Fruit fly (Drosophila melanogaster) whole organism, embryonic: Measurements from ENCODE around the gene Ankrd49.

Experiments used
- B-H1 ChIP-seq: fragments of 200-800 bp; sonication (Bioruptor generic); IDR thresholded peaks from 3 replicates; pipeline ENCODE4 v1.3.6; 2022; ENCODE audit warnings: missing biosample characterization, missing genetic modification characterization
- Bteb2 ChIP-seq: fragments of 200-800 bp; sonication (Bioruptor generic); optimal IDR thresholded peaks from 2 replicates; lab custom pipeline; 2016; ENCODE audit warnings: missing biosample characterization, missing genetic modification characterization
- CG11696 ChIP-seq: fragments of 200-800 bp; sonication (Bioruptor generic); IDR thresholded peaks from 2 replicates; pipeline ENCODE4 v1.3.6; 2022; ENCODE audit warnings: missing biosample characterization, missing genetic modification characterization
- CG11723 ChIP-seq: fragments of 200-800 bp; sonication (Bioruptor generic); optimal IDR thresholded peaks from 2 replicates; lab custom pipeline; 2017; ENCODE audit warnings: missing biosample characterization, mild to moderate bottlenecking, missing genetic modification characterization
- CG14014 ChIP-seq: fragments of 200-800 bp; sonication (Bioruptor generic); IDR thresholded peaks from 2 replicates; pipeline ENCODE4 v1.3.6; 2022; ENCODE audit warnings: missing biosample characterization, missing genetic modification characterization
- CG14667 ChIP-seq: fragments of 200-800 bp; sonication (Bioruptor generic); IDR thresholded peaks from 2 replicates; pipeline ENCODE4 v1.3.6; 2022; ENCODE audit warnings: missing biosample characterization, missing genetic modification characterization
- CG15479 ChIP-seq: fragments of 200-800 bp; sonication (Bioruptor generic); optimal IDR thresholded peaks from 3 replicates; lab custom pipeline; 2019; ENCODE audit warnings: missing biosample characterization, mild to moderate bottlenecking, missing genetic modification characterization, moderate library complexity
- CG15601 ChIP-seq: fragments of 200-800 bp; sonication (Bioruptor generic); optimal IDR thresholded peaks from 3 replicates; lab custom pipeline; 2019; ENCODE audit warnings: missing biosample characterization, mild to moderate bottlenecking, missing genetic modification characterization, moderate library complexity
- CG16779 ChIP-seq: fragments of 200-800 bp; sonication (Bioruptor generic); IDR thresholded peaks from 2 replicates; pipeline ENCODE4 v1.3.6; 2022; ENCODE audit warnings: missing biosample characterization, missing genetic modification characterization
- CG17802 ChIP-seq: fragments of 200-800 bp; sonication (Bioruptor generic); optimal IDR thresholded peaks from 2 replicates; lab custom pipeline; 2018; ENCODE audit warnings: missing biosample characterization, mild to moderate bottlenecking, missing genetic modification characterization, moderate library complexity
- CG18011 ChIP-seq: fragments of 200-800 bp; sonication (Bioruptor generic); optimal IDR thresholded peaks from 2 replicates; lab custom pipeline; 2017; ENCODE audit warnings: missing biosample characterization, missing genetic modification characterization, mild to moderate bottlenecking, moderate library complexity, missing genotype
- CG30020 ChIP-seq: fragments of 200-800 bp; optimal IDR thresholded peaks from 2 replicates; lab custom pipeline; 2019; ENCODE audit warnings: missing biosample characterization, mild to moderate bottlenecking, missing genetic modification characterization, moderate library complexity
- CG3281 ChIP-seq: fragments of 200-800 bp; sonication (Bioruptor generic); optimal IDR thresholded peaks from 3 replicates; lab custom pipeline; 2017; ENCODE audit warnings: missing biosample characterization, mild to moderate bottlenecking, missing genetic modification characterization
- CG4282 ChIP-seq: fragments of 200-800 bp; sonication (Bioruptor generic); optimal IDR thresholded peaks from 2 replicates; lab custom pipeline; 2016; ENCODE audit warnings: missing biosample characterization, missing genetic modification characterization
- CG6683 ChIP-seq: fragments of 200-800 bp; sonication (Bioruptor generic); optimal IDR thresholded peaks from 2 replicates; lab custom pipeline; 2017; ENCODE audit warnings: missing biosample characterization, mild to moderate bottlenecking, missing genetic modification characterization, missing genetic modification reagents
- CG8290 ChIP-seq, 3 experiments: fragments of 200-800 bp; sonication (Bioruptor generic); optimal IDR thresholded peaks; 2 replicates each; lab custom pipeline; 2016 to 2019; ENCODE audit warnings: missing biosample characterization in 3 of 3, missing genetic modification characterization in 3 of 3, mild to moderate bottlenecking in 2 of 3, moderate library complexity in 1 of 3
- CG8944 ChIP-seq: fragments of 200-800 bp; sonication (Bioruptor generic); optimal IDR thresholded peaks from 3 replicates; lab custom pipeline; 2016; ENCODE audit warnings: missing biosample characterization, missing genetic modification characterization
- CG9437 ChIP-seq: fragments of 200-800 bp; sonication (Bioruptor generic); optimal IDR thresholded peaks from 2 replicates; lab custom pipeline; 2018; ENCODE audit warnings: missing biosample characterization, mild to moderate bottlenecking, missing genetic modification characterization
- CG9609 ChIP-seq: fragments of 200-800 bp; sonication (Bioruptor generic); optimal IDR thresholded peaks from 3 replicates; lab custom pipeline; 2016; ENCODE audit warnings: missing biosample characterization, missing genetic modification characterization
- Dbx ChIP-seq: fragments of 200-800 bp; sonication (Bioruptor generic); IDR thresholded peaks from 3 replicates; pipeline ENCODE4 v1.3.6; 2022; ENCODE audit warnings: missing biosample characterization, missing genetic modification characterization
- Dek ChIP-seq: fragments of 200-800 bp; sonication (Bioruptor generic); optimal IDR thresholded peaks from 3 replicates; lab custom pipeline; 2019; ENCODE audit warnings: missing biosample characterization, mild to moderate bottlenecking, missing genetic modification characterization, moderate library complexity
- Dfd ChIP-seq, 2 experiments: fragments of >200 bp; optimal IDR thresholded peaks; 2 replicates each; lab custom pipeline; 2017; ENCODE audit warnings: missing biosample characterization in 2 of 2, missing genetic modification characterization in 2 of 2
- Dip3 ChIP-seq: fragments of 200-800 bp; sonication (Bioruptor generic); optimal IDR thresholded peaks from 3 replicates; lab custom pipeline; 2016; ENCODE audit warnings: missing biosample characterization, missing genetic modification characterization
- Dll ChIP-seq: fragments of 200-800 bp; sonication (Bioruptor generic); IDR thresholded peaks from 4 replicates; pipeline ENCODE4 v1.3.6; 2022; ENCODE audit warnings: missing biosample characterization, missing genetic modification characterization; ENCODE audit not compliant: partially characterized antibody
- Dp ChIP-seq: fragments of 200-800 bp; sonication (Bioruptor generic); optimal IDR thresholded peaks from 2 replicates; lab custom pipeline; 2018; ENCODE audit warnings: missing biosample characterization, mild to moderate bottlenecking, missing genetic modification characterization, moderate library complexity
- E2f1 ChIP-seq: fragments of 200-800 bp; sonication (Bioruptor generic); IDR thresholded peaks from 2 replicates; pipeline ENCODE4 v1.3.6; 2022; ENCODE audit warnings: missing biosample characterization, missing genetic modification characterization
- GATAe ChIP-seq: fragments of 200-800 bp; sonication (Bioruptor generic); conservative IDR thresholded peaks from 2 replicates; pipeline ENCODE4 v1.3.6; 2022; ENCODE audit warnings: missing biosample characterization, missing genetic modification characterization
- Hr78 ChIP-seq, 2 experiments: fragments of 200-800 bp in 1 of 2; fragments of >200 bp in 1 of 2; sonication (Bioruptor generic) in 1 of 2; optimal IDR thresholded peaks; 2 replicates each; lab custom pipeline; 2017 to 2019; ENCODE audit warnings: missing biosample characterization in 2 of 2, missing genetic modification characterization in 2 of 2, mild to moderate bottlenecking in 1 of 2, moderate library complexity in 1 of 2
- MESR4 ChIP-seq: fragments of 200-800 bp; sonication (Bioruptor generic); optimal IDR thresholded peaks from 2 replicates; lab custom pipeline; 2018; ENCODE audit warnings: missing biosample characterization, mild to moderate bottlenecking, missing genetic modification characterization, moderate library complexity
- Meics ChIP-seq: fragments of 200-800 bp; sonication (Bioruptor generic); optimal IDR thresholded peaks from 2 replicates; lab custom pipeline; 2017; ENCODE audit warnings: missing biosample characterization, mild to moderate bottlenecking, missing genetic modification characterization
- Mes4 ChIP-seq: fragments of 200-800 bp; sonication (Bioruptor generic); optimal IDR thresholded peaks from 2 replicates; lab custom pipeline; 2016; ENCODE audit warnings: missing biosample characterization, missing genetic modification characterization
- Nf-YB ChIP-seq: fragments of 200-800 bp; sonication (Bioruptor generic); optimal IDR thresholded peaks from 3 replicates; lab custom pipeline; 2019; ENCODE audit warnings: missing biosample characterization, mild to moderate bottlenecking, missing genetic modification characterization, moderate library complexity
- Ptx1 ChIP-seq: fragments of 200-800 bp; sonication (Bioruptor generic); IDR thresholded peaks from 2 replicates; pipeline ENCODE4 v1.3.6; 2022; ENCODE audit warnings: missing biosample characterization, missing genetic modification characterization
- Rfx ChIP-seq: fragments of 200-800 bp; sonication (Bioruptor generic); IDR thresholded peaks from 2 replicates; pipeline ENCODE4 v1.3.6; 2022; ENCODE audit warnings: missing biosample characterization, missing genetic modification characterization
- TFAM ChIP-seq: fragments of 200-800 bp; sonication (Bioruptor generic); optimal IDR thresholded peaks from 2 replicates; lab custom pipeline; 2017; ENCODE audit warnings: missing biosample characterization, missing genetic modification characterization, inconsistent platforms
- aop ChIP-seq: fragments of 200-800 bp; sonication (Bioruptor generic); IDR thresholded peaks from 2 replicates; pipeline ENCODE4 v1.3.6; 2022; ENCODE audit warnings: missing biosample characterization, missing genetic modification characterization
- ap ChIP-seq: fragments of 200-800 bp; sonication (Bioruptor generic); IDR thresholded peaks from 2 replicates; pipeline ENCODE4 v1.3.6; 2022; ENCODE audit warnings: missing biosample characterization, missing genetic modification characterization
- ara ChIP-seq: fragments of 200-800 bp; sonication (Bioruptor generic); IDR thresholded peaks from 2 replicates; pipeline ENCODE4 v1.3.6; 2022; ENCODE audit warnings: missing biosample characterization, missing genetic modification characterization
- danr ChIP-seq: fragments of 200-800 bp; sonication (Bioruptor generic); IDR thresholded peaks from 2 replicates; pipeline ENCODE4 v1.3.6; 2022; ENCODE audit warnings: missing biosample characterization, missing genetic modification characterization
- ems ChIP-seq: fragments of 200-800 bp; sonication (Bioruptor generic); optimal IDR thresholded peaks from 3 replicates; lab custom pipeline; 2016; ENCODE audit warnings: missing biosample characterization, missing genetic modification characterization
- exex ChIP-seq: fragments of 200-800 bp; sonication (Bioruptor generic); optimal IDR thresholded peaks from 4 replicates; lab custom pipeline; 2018; ENCODE audit warnings: missing biosample characterization, mild to moderate bottlenecking, missing genetic modification characterization, moderate library complexity
- gt ChIP-seq: fragments of 200-800 bp; sonication (Bioruptor generic); IDR thresholded peaks from 2 replicates; pipeline ENCODE4 v1.3.6; 2022; ENCODE audit warnings: missing biosample characterization, missing genetic modification characterization
- h ChIP-seq: fragments of >200 bp; optimal IDR thresholded peaks from 2 replicates; lab custom pipeline; 2017
- kni ChIP-seq: fragments of 200-800 bp; sonication (Bioruptor generic); optimal IDR thresholded peaks from 3 replicates; lab custom pipeline; 2017; ENCODE audit warnings: mild to moderate bottlenecking, missing biosample characterization, missing genetic modification reagents, missing genetic modification characterization
- pnt ChIP-seq: fragments of 200-800 bp; sonication (Bioruptor generic); optimal IDR thresholded peaks from 3 replicates; lab custom pipeline; 2016; ENCODE audit warnings: missing biosample characterization, missing genetic modification characterization
- salm ChIP-seq: fragments of 200-800 bp; sonication (Bioruptor generic); optimal IDR thresholded peaks from 2 replicates; lab custom pipeline; 2018; ENCODE audit warnings: missing biosample characterization, mild to moderate bottlenecking, missing genetic modification characterization
- tin ChIP-seq: fragments of 200-800 bp; sonication (Bioruptor generic); optimal IDR thresholded peaks from 3 replicates; lab custom pipeline; 2016; ENCODE audit warnings: missing biosample characterization, missing genetic modification characterization
- tna ChIP-seq: fragments of 200-800 bp; sonication (Bioruptor generic); IDR thresholded peaks from 2 replicates; pipeline ENCODE4 v1.3.6; 2022; ENCODE audit warnings: missing biosample characterization, missing genetic modification characterization; ENCODE audit not compliant: partially characterized antibody
- tx ChIP-seq: fragments of 200-800 bp; sonication (Bioruptor generic); optimal IDR thresholded peaks from 2 replicates; lab custom pipeline; 2016; ENCODE audit warnings: missing biosample characterization, missing genetic modification characterization
- wor ChIP-seq: fragments of 200-800 bp; sonication (Bioruptor generic); IDR thresholded peaks from 2 replicates; pipeline ENCODE4 v1.3.6; 2022; ENCODE audit warnings: missing biosample characterization, missing genetic modification characterization
- zfh1 ChIP-seq: fragments of 200-800 bp; sonication (Bioruptor generic); IDR thresholded peaks from 3 replicates; pipeline ENCODE4 v1.3.6; 2022; ENCODE audit warnings: missing biosample characterization, missing genetic modification characterization

Gene Ankrd49

DNA sequence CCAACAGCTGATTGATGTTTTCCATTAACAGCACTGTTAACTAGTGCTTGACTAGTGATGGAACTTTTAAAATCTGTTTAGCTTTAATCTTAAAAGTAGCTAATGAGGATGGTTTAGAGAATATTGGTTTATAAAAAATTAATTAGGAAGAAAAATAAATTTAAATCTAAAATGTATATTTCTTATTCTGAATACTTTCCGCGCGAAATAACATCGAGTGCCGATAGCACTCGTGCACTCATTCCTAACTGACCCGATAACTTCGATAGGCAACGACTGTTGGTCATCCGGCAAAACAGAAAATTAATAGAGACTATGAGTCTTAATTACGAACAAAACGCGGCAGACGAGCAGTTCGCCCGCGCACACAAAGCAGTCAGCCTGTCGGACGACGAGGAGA lies 2.5 kb upstream of the Ankrd49 start, which contains the start of the genes THG and Rnmt (continued):
- TF ChIP-seq Dfd (GFP tag; optimal IDR thresholded peaks at IDR 0.05; lab: Kevin White, UChicago) (no peak), kni (GFP tag; lab: Kevin White, UChicago) (no peak), MESR4 (GFP tag; lab: Kevin White, UChicago) (peak; percentile 58), E2f1 (peak; percentile 82), CG16779 (GFP tag; lab: Robert Waterston, UW) (0 out of 2 replicates have a peak, but pooled peaks have one; percentile 9), CG4282 (GFP tag; lab: Kevin White, UChicago) (no peak), salm (tag; lab: Kevin White, UChicago) (peak; percentile 51), Dp (GFP tag; lab: Kevin White, UChicago) (peak; percentile 53), CG18011 (GFP tag; lab: Kevin White, UChicago) (peak; percentile 78), Dek (tag; lab: Kevin White, UChicago) (peak; percentile 73), zfh1 (GFP tag; lab: Robert Waterston, UW) (peak; percentile 90), Dbx (peak; percentile 93), CG15479 (GFP tag; lab: Kevin White, UChicago) (no peak), h (lab: Kevin White, UChicago) (no peak), danr (no peak), CG9437 (peak; percentile 46), CG9609 (no peak), GATAe (GFP tag; lab: Robert Waterston, UW) (0 out of 2 replicates have a peak, but pooled peaks have one; percentile 35), Rfx (GFP tag; lab: Robert Waterston, UW) (peak; percentile 91), Meics (GFP tag; lab: Kevin White, UChicago) (peak; percentile 72), aop (GFP tag; lab: Robert Waterston, UW) (peak; percentile 50; the same call in 1 of the 2 replicates), Dip3 (peak; percentile 60), Ptx1 (peak; percentile 87), ap (GFP tag; lab: Robert Waterston, UW) (peak; percentile 74), CG14667 (GFP tag; lab: Robert Waterston, UW) (peak; percentile 76), Nf-YB (GFP tag; lab: Kevin White, UChicago) (peak; percentile 60), Bteb2 (GFP tag; lab: Kevin White, UChicago) (peak; percentile 68), CG11723 (peak; percentile 67), CG17802 (tag; lab: Kevin White, UChicago) (peak; percentile 45), Dll (GFP tag; lab: Robert Waterston, UW) (peak; percentile 96), pnt (GFP tag; lab: Kevin White, UChicago) (peak; percentile 41), Mes4 (GFP tag; lab: Kevin White, UChicago) (peak; percentile 37), CG15601 (tag; lab: Kevin White, UChicago) (peak; percentile 82), CG11696 (GFP tag; lab: Robert Waterston, UW) (0 out of 2 replicates have a peak, but pooled peaks have one; percentile 26), CG6683 (GFP tag; lab: Kevin White, UChicago) (peak; percentile 41), ems (GFP tag; lab: Kevin White, UChicago) (peak; percentile 78), gt (peak; percentile 59), CG3281 (GFP tag; lab: Kevin White, UChicago) (peak; percentile 74), CG8290 (GFP tag; optimal IDR thresholded peaks at IDR 0.05; lab: Kevin White, UChicago) (peak; percentile 77), CG8290 (tag; optimal IDR thresholded peaks at IDR 0.05; lab: Kevin White, UChicago) (peak; percentile 6 to 58), CG14014 (GFP tag; lab: Robert Waterston, UW) (peak; percentile 86), CG30020 (tag; lab: Kevin White, UChicago) (peak; percentile 60), tx (GFP tag; lab: Kevin White, UChicago) (peak; percentile 34), tna (peak; percentile 85), tin (peak; percentile 86), TFAM (no peak), ara (GFP tag; lab: Robert Waterston, UW) (peak; percentile 86), Hr78 (GFP tag; optimal IDR thresholded peaks at IDR 0.05; lab: Kevin White, UChicago) (peak in 1 of 2 experiments; percentile 40), exex (tag; lab: Kevin White, UChicago) (peak; percentile 41), wor (GFP tag; lab: Robert Waterston, UW) (peak; percentile 69), CG8944 (peak; percentile 30), B-H1 (GFP tag; lab: Robert Waterston, UW) (peak; percentile 68)
